Fruit fly (Drosophila melanogaster): ENCODE measurements around the gene Npc2e.

Gene Npc2e

DNA sequence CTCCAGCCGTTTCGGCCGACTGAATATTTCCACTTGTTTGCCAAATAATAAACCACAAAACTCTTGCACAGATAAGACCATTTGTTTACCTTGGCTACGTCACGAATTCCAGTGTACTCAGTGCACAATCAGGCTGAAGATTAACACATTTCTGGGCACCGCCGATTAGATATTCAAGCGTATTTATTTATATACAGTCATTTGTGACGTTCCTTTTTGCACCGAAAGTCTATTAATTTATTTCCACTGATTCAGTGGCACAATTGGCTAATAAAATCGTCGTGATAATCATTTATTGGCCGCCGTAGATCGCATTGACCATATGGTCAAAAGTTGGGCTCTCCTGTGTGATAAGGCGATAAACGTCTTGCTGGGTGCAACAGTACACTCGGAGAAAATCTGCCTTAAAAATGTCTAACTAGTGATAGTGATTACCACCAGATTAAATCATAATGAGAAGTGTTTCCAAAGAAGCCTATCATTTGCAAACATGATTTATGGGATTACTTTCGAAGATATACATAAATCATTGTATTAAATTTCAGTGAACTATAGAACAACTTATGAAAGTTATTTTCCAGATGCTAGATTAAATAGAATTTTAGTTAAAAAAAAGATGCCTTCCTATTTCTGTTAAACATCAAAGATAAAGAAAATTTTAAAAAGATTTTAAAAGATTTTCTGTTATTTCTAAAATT is 1.3 kb downstream of the Npc2e start (continued):
- TF ChIP-seq CG8290 (GFP tag; optimal IDR thresholded peaks at IDR 0.05) (no peak), CG8290 (tag; optimal IDR thresholded peaks at IDR 0.05) (peak in 1 of 2 experiments; percentile 27), CG12744 (GFP tag; optimal IDR thresholded peaks at IDR 0.05) (no peak), pfk (GFP tag; optimal IDR thresholded peaks at IDR 0.05) (peak; percentile 22), eyg (GFP tag; optimal IDR thresholded peaks at IDR 0.05) (no peak), bcd (GFP tag; optimal IDR thresholded peaks at IDR 0.05) (peak; percentile 5), lab (GFP tag; optimal IDR thresholded peaks at IDR 0.05) (peak; percentile 7), br (optimal IDR thresholded peaks at IDR 0.05) (no peak), CG3726 (GFP tag; IDR thresholded peaks at IDR 0.05) (no peak), dmrt99B (tag; optimal IDR thresholded peaks at IDR 0.05) (peak; percentile 19), Hand (GFP tag; optimal IDR thresholded peaks at IDR 0.05) (peak; percentile 32), CG34224 (GFP tag; IDR thresholded peaks at IDR 0.05; ENCODE audit: partially characterized antibody) (no peak), CG9437 (GFP tag; optimal IDR thresholded peaks at IDR 0.05) (peak; percentile 17), CG1602 (GFP tag; optimal IDR thresholded peaks at IDR 0.05) (no peak), CG12155 (GFP tag; optimal IDR thresholded peaks at IDR 0.05) (no peak), CG13424 (tag; optimal IDR thresholded peaks at IDR 0.05) (peak; percentile 27), Jarid2 (GFP tag; optimal IDR thresholded peaks at IDR 0.05) (no peak), BtbVII (GFP tag; optimal IDR thresholded peaks at IDR 0.05) (peak; percentile 84), CG2116 (GFP tag; optimal IDR thresholded peaks at IDR 0.05) (no peak), zfh2 (GFP tag; optimal IDR thresholded peaks at IDR 0.05) (no peak), sc (optimal IDR thresholded peaks at IDR 0.05) (no peak), sc (GFP tag; optimal IDR thresholded peaks at IDR 0.05) (no peak)

DNA sequence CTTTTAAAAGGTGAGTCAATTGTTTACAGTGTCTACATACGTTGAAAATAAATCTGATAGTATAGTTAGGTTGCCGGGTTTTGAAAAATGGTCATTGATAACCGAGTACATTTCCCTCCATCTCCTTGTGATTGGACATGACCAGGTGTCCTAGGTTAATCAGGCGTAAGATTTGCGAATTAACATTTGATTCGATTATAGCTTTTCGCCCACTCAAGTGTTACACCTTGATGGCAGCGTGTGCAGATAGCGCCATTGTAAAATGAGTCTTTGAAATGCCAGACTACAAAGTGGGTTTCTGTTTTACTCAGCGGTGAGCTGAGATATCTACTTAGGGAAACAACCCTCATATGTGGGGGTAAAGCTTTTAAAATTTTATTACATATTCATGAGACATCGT is 1.9 kb downstream of the Npc2e start:
- TF ChIP-seq insv (GFP tag; optimal IDR thresholded peaks at IDR 0.05) (no peak), lilli (GFP tag; optimal IDR thresholded peaks at IDR 0.05) (no peak), CG4360 (GFP tag; IDR thresholded peaks at IDR 0.05) (no peak), CG13287 (GFP tag; IDR thresholded peaks at IDR 0.05; ENCODE audit: partially characterized antibody) (no peak), Tbp (GFP tag; optimal IDR thresholded peaks at IDR 0.05) (no peak), CG1024 (GFP tag; IDR thresholded peaks at IDR 0.05) (no peak), Bgb (GFP tag; IDR thresholded peaks at IDR 0.05; ENCODE audit: partially characterized antibody) (no peak), trem (tag; optimal IDR thresholded peaks at IDR 0.05) (no peak), CG15514 (GFP tag; optimal IDR thresholded peaks at IDR 0.05) (no peak), usp (GFP tag; optimal IDR thresholded peaks at IDR 0.05) (no peak), CG14710 (tag; optimal IDR thresholded peaks at IDR 0.05) (no peak), Chrac-16 (GFP tag; optimal IDR thresholded peaks at IDR 0.05) (no peak), HmgZ (tag; optimal IDR thresholded peaks at IDR 0.05) (no peak), Dref (GFP tag; IDR thresholded peaks at IDR 0.05) (no peak), exex (tag; optimal IDR thresholded peaks at IDR 0.05) (peak; percentile 79), ab (GFP tag; optimal IDR thresholded peaks at IDR 0.05) (no peak), CG14014 (GFP tag; IDR thresholded peaks at IDR 0.05) (no peak), NC2α (GFP tag; optimal IDR thresholded peaks at IDR 0.05) (no peak), CG11085 (GFP tag; IDR thresholded peaks at IDR 0.05) (no peak), CG2120 (GFP tag; optimal IDR thresholded peaks at IDR 0.05) (peak; percentile 34), Med (GFP tag) (no peak), Antp (GFP tag; optimal IDR thresholded peaks at IDR 0.05) (no peak), tio (GFP tag; optimal IDR thresholded peaks at IDR 0.05) (no peak), CG14965 (GFP tag; optimal IDR thresholded peaks at IDR 0.05; ENCODE audit: borderline replicate concordance) (no peak), CG7556 (GFP tag; optimal IDR thresholded peaks at IDR 0.05) (peak; percentile 24), CG11398 (GFP tag; optimal IDR thresholded peaks at IDR 0.05) (no peak), CG8089 (GFP tag; optimal IDR thresholded peaks at IDR 0.05) (no peak), Meics (GFP tag; optimal IDR thresholded peaks at IDR 0.05) (no peak), sug (tag; optimal IDR thresholded peaks at IDR 0.05) (peak; percentile 30), mirr (GFP tag; optimal IDR thresholded peaks at IDR 0.05) (peak; percentile 82)
